Worm (Caenorhabditis elegans) whole organism, young adult: ENCODE results near the gene dyf-3.

Experiments used
- C17E4.6 ChIP-seq: fragments of 200-800 bp; sonication (Bioruptor generic); IDR thresholded peaks from 2 replicates; pipeline ENCODE4 v1.3.6; 2022; ENCODE audit warnings: missing genetic modification reagents, missing genetic modification characterization, missing compliant biosample characterization
- F33H1.4 ChIP-seq: fragments of 200-800 bp; sonication (Bioruptor generic); IDR thresholded peaks from 2 replicates; pipeline ENCODE4 v1.3.6; 2022; ENCODE audit warnings: missing genetic modification reagents, missing genetic modification characterization, missing compliant biosample characterization
- F37B4.10 ChIP-seq: fragments of 200-800 bp; sonication (Bioruptor generic); IDR thresholded peaks from 2 replicates; pipeline ENCODE4 v1.3.6; 2022; ENCODE audit warnings: missing genetic modification characterization, missing compliant biosample characterization
- F52B5.7 ChIP-seq: sonication (generic microtip); optimal IDR thresholded peaks from 2 replicates; lab custom pipeline; 2016; ENCODE audit warnings: mild to moderate bottlenecking, missing genetic modification characterization, missing compliant biosample characterization
- T07F8.4 ChIP-seq: sonication (generic microtip); optimal IDR thresholded peaks from 2 replicates; lab custom pipeline; 2016; ENCODE audit warnings: mild to moderate bottlenecking, missing genetic modification characterization, moderate library complexity, missing compliant biosample characterization
- Y67H2A.10 ChIP-seq: fragments of 200-800 bp; sonication (Bioruptor generic); conservative IDR thresholded peaks from 2 replicates; pipeline ENCODE4 v1.3.6; 2022; ENCODE audit warnings: missing genetic modification reagents, missing genetic modification characterization, missing compliant biosample characterization
- ZK185.1 ChIP-seq: sonication (generic microtip); optimal IDR thresholded peaks from 2 replicates; lab custom pipeline; 2016; ENCODE audit warnings: mild to moderate bottlenecking, missing genetic modification characterization, missing compliant biosample characterization; ENCODE audit not compliant: poor library complexity, severe bottlenecking
- ama-1 ChIP-seq, 3 experiments: fragments of 150-350 bp in 1 of 3; sonication (generic microtip) in 2 of 3; optimal IDR thresholded peaks; 2 replicates each; lab custom pipeline; 2014 to 2018; ENCODE audit warnings: missing biosample characterization in 2 of 3, missing genetic modification characterization in 2 of 3, missing genetic modification reagents in 2 of 3
- attf-3 ChIP-seq: fragments of 200-800 bp; sonication (Bioruptor generic); conservative IDR thresholded peaks from 2 replicates; pipeline ENCODE4 v1.3.6; 2022; ENCODE audit warnings: missing genetic modification reagents, missing genetic modification characterization, missing compliant biosample characterization
- attf-5 ChIP-seq: fragments of 200-800 bp; sonication (Bioruptor generic); optimal IDR thresholded peaks from 2 replicates; lab custom pipeline; 2018; ENCODE audit warnings: mild to moderate bottlenecking, missing genetic modification characterization, missing compliant biosample characterization
- ccch-3 ChIP-seq: fragments of 200-800 bp; sonication (Bioruptor generic); optimal IDR thresholded peaks from 2 replicates; lab custom pipeline; 2018; ENCODE audit warnings: mild to moderate bottlenecking, missing genetic modification characterization, missing compliant biosample characterization
- cebp-1 ChIP-seq, 2 experiments: fragments of 200-800 bp in 1 of 2; sonication (Bioruptor generic) in 1 of 2; sonication (generic microtip) in 1 of 2; IDR thresholded peaks in 1 of 2; optimal IDR thresholded peaks in 1 of 2; 2 replicates each; pipeline versions ENCODE4 v1.3.6 to Lab custom; 2017 to 2022; ENCODE audit warnings: missing compliant biosample characterization in 2 of 2, missing genetic modification characterization in 2 of 2, mild to moderate bottlenecking in 1 of 2, missing genetic modification reagents in 1 of 2, moderate library complexity in 1 of 2
- ceh-27 ChIP-seq: fragments of 200-800 bp; sonication (Bioruptor generic); optimal IDR thresholded peaks from 2 replicates; lab custom pipeline; 2018; ENCODE audit warnings: mild to moderate bottlenecking, missing genetic modification characterization, moderate library complexity, missing compliant biosample characterization
- ceh-40 ChIP-seq: fragments of 200-800 bp; sonication (Bioruptor generic); IDR thresholded peaks from 2 replicates; pipeline ENCODE4 v1.3.6; 2022; ENCODE audit warnings: missing genetic modification characterization, missing compliant biosample characterization
- ceh-79 ChIP-seq: sonication (generic microtip); optimal IDR thresholded peaks from 2 replicates; lab custom pipeline; 2017; ENCODE audit warnings: mild to moderate bottlenecking, missing genetic modification characterization, missing compliant biosample characterization
- die-1 ChIP-seq: sonication (generic microtip); optimal IDR thresholded peaks from 2 replicates; lab custom pipeline; 2016; ENCODE audit warnings: missing genotype, mild to moderate bottlenecking, missing genetic modification characterization, missing compliant biosample characterization
- dox-1 ChIP-seq: fragments of 200-800 bp; sonication (Bioruptor generic); IDR thresholded peaks from 2 replicates; pipeline ENCODE4 v1.3.6; 2022; ENCODE audit warnings: missing genetic modification reagents, missing genetic modification characterization, missing compliant biosample characterization
- efl-1 ChIP-seq: fragments of 150-350 bp; optimal IDR thresholded peaks from 2 replicates; lab custom pipeline; 2014; ENCODE audit warnings: missing biosample characterization, missing genetic modification reagents, missing genetic modification characterization
- hlh-26 ChIP-seq: fragments of 200-800 bp; sonication (Bioruptor generic); conservative IDR thresholded peaks from 2 replicates; pipeline ENCODE4 v1.3.6; 2022; ENCODE audit warnings: missing genetic modification reagents, missing genetic modification characterization, missing compliant biosample characterization
- hmg-1.2 ChIP-seq: fragments of 200-800 bp; sonication (Bioruptor generic); IDR thresholded peaks from 2 replicates; pipeline ENCODE4 v1.3.6; 2022; ENCODE audit warnings: missing genetic modification reagents, missing genetic modification characterization, missing compliant biosample characterization
- lag-1 ChIP-seq: fragments of 200-800 bp; sonication (Bioruptor generic); IDR thresholded peaks from 2 replicates; pipeline ENCODE4 v1.3.6; 2022; ENCODE audit warnings: missing genetic modification reagents, missing genetic modification characterization, missing compliant biosample characterization
- let-526 ChIP-seq: fragments of 200-800 bp; sonication (Bioruptor generic); IDR thresholded peaks from 2 replicates; pipeline ENCODE4 v1.3.6; 2022; ENCODE audit warnings: missing genetic modification reagents, missing genetic modification characterization, missing compliant biosample characterization
- lin-35 ChIP-seq, 3 experiments: fragments of 150-350 bp in 2 of 3; sonication (generic microtip) in 1 of 3; optimal IDR thresholded peaks; 2 replicates each; lab custom pipeline; 2014 to 2018; ENCODE audit warnings: missing biosample characterization in 3 of 3, missing genetic modification characterization in 3 of 3, missing genetic modification reagents in 3 of 3
- lin-40 ChIP-seq: sonication (generic microtip); optimal IDR thresholded peaks from 2 replicates; lab custom pipeline; 2016; ENCODE audit warnings: missing genetic modification characterization, mild to moderate bottlenecking, missing compliant biosample characterization, missing genotype, missing genetic modification reagents
- lin-54 ChIP-seq: fragments of 200-800 bp; sonication (Bioruptor generic); optimal IDR thresholded peaks from 2 replicates; lab custom pipeline; 2018; ENCODE audit warnings: mild to moderate bottlenecking, missing genetic modification characterization, missing compliant biosample characterization
- madf-3 ChIP-seq: fragments of 200-800 bp; sonication (Bioruptor generic); IDR thresholded peaks from 2 replicates; pipeline ENCODE4 v1.3.6; 2022; ENCODE audit warnings: missing genetic modification reagents, missing genetic modification characterization, missing compliant biosample characterization
- mcd-1 ChIP-seq: fragments of 200-800 bp; sonication (Bioruptor generic); IDR thresholded peaks from 2 replicates; pipeline ENCODE4 v1.3.6; 2022; ENCODE audit warnings: missing genetic modification reagents, missing genetic modification characterization, missing compliant biosample characterization
- mel-28 ChIP-seq: sonication (generic microtip); optimal IDR thresholded peaks from 2 replicates; lab custom pipeline; 2016; ENCODE audit warnings: borderline replicate concordance, mild to moderate bottlenecking, missing genetic modification characterization, missing compliant biosample characterization
- nhr-27 ChIP-seq: fragments of 200-800 bp; sonication (Bioruptor generic); optimal IDR thresholded peaks from 2 replicates; lab custom pipeline; 2018; ENCODE audit warnings: mild to moderate bottlenecking, missing genetic modification characterization, moderate library complexity, missing compliant biosample characterization
- nhr-80 ChIP-seq: sonication (generic microtip); optimal IDR thresholded peaks from 2 replicates; lab custom pipeline; 2016; ENCODE audit warnings: missing genetic modification characterization, missing compliant biosample characterization
- repo-1 ChIP-seq: sonication (generic microtip); optimal IDR thresholded peaks from 2 replicates; lab custom pipeline; 2017; ENCODE audit warnings: mild to moderate bottlenecking, missing genetic modification characterization, missing compliant biosample characterization
- zim-3 ChIP-seq: sonication (generic microtip); optimal IDR thresholded peaks from 2 replicates; lab custom pipeline; 2017; ENCODE audit warnings: mild to moderate bottlenecking, missing genetic modification characterization, moderate library complexity, missing compliant biosample characterization
- ztf-18 ChIP-seq: sonication (generic microtip); optimal IDR thresholded peaks from 2 replicates; lab custom pipeline; 2016; ENCODE audit warnings: missing genotype, mild to moderate bottlenecking, missing genetic modification characterization, missing compliant biosample characterization
- ztf-25 ChIP-seq: fragments of 200-800 bp; sonication (Bioruptor generic); IDR thresholded peaks from 2 replicates; pipeline ENCODE4 v1.3.6; 2022; ENCODE audit warnings: missing genetic modification reagents, missing genetic modification characterization, missing compliant biosample characterization
- ztf-26 ChIP-seq: sonication (generic microtip); optimal IDR thresholded peaks from 2 replicates; lab custom pipeline; 2017; ENCODE audit warnings: missing genetic modification characterization, missing compliant biosample characterization
- ztf-3 ChIP-seq: fragments of 200-800 bp; sonication (Bioruptor generic); optimal IDR thresholded peaks from 2 replicates; lab custom pipeline; 2018; ENCODE audit warnings: mild to moderate bottlenecking, missing genetic modification characterization, missing compliant biosample characterization
- ztf-6 ChIP-seq: fragments of 200-800 bp; sonication (Bioruptor generic); IDR thresholded peaks from 2 replicates; pipeline ENCODE4 v1.3.6; 2022; ENCODE audit warnings: missing genetic modification reagents, missing genetic modification characterization, missing compliant biosample characterization

The dyf-3 gene

DNA sequence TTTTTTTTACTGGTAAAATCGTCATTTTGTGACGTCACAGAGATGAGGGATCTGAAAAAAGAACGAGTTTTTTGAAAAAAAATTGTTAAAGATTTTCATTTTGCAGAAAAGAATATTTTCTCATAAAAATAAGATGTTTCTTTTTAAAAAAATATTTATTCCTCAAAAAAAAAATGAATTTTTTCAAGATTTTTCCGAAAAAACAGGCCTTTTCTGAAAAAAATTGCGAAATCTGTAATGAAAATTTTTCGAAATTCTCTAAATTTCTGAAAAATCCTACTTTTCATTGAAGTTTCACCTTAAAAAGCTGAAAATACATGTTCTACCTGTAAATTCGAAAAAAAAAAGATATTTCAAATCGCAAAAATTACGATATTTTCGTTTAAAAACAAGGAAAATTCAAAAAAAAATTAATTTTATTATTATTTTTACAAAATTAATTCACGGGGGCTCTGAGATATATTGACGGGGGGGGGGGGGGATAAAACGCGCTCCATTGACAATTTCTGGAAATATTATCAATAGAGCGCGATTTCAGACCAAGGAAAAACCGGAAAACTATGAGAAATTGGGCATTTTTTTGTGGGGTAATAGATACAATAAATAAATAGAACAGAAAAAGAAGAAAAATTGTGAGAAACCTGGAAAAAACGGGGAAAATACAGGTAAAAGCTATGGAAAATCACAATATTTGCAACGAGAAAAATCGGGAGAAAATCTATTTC lies 20.8 kb downstream of the dyf-3 start, which contains the start of gene otub-4:
TSS of gene otub-4 (minus strand) at position 51 of the 725 bp plus-strand sequence.
- TF ChIP-seq cebp-1 (GFP tag; IDR thresholded peaks at IDR 0.05; lab: Robert Waterston, UW) (no peak), cebp-1 (tag; optimal IDR thresholded peaks at IDR 0.05; lab: Kevin White, UChicago) (peak; percentile 24), mcd-1 (GFP tag; lab: Robert Waterston, UW) (peak; percentile 58; the same call in 1 of the 2 replicates), ceh-79 (tag; lab: Kevin White, UChicago) (no peak)

DNA sequence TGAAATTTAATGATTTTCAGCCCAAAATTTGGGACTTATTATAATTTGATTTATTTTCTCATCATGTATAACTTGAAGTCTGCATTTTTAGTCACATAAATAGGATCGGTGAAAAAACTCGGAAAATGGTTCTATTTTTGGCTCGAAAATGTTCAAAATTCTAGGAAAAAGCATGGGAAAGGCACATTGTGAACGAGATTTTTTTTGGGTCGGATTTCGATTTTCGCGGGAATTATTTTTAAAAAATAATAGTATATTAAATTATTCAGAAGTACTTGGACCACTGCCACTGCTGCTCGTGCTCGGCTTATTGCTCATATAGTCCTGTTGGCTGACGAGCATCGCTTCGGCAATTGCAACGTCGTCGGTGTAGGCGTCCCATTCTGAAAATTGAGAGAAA lies 25.7 kb downstream of the dyf-3 start:
- peak in 1 of 3 experiments; percentile 1 for TF ChIP-seq lin-35 (GFP tag; optimal IDR thresholded peaks at IDR 0.05; lab: Kevin White, UChicago)
- peak; percentile 74 for TF ChIP-seq repo-1
- peak; percentile 35 for TF ChIP-seq ztf-26
- no peak for TF ChIP-seq ceh-40 (GFP tag; lab: Robert Waterston, UW)
- peak; percentile 32 for TF ChIP-seq F52B5.7
- no peak for TF ChIP-seq zim-3 (tag; lab: Kevin White, UChicago)
- TF ChIP-seq ccch-3 (GFP tag; lab: Kevin White, UChicago) = no peak

DNA sequence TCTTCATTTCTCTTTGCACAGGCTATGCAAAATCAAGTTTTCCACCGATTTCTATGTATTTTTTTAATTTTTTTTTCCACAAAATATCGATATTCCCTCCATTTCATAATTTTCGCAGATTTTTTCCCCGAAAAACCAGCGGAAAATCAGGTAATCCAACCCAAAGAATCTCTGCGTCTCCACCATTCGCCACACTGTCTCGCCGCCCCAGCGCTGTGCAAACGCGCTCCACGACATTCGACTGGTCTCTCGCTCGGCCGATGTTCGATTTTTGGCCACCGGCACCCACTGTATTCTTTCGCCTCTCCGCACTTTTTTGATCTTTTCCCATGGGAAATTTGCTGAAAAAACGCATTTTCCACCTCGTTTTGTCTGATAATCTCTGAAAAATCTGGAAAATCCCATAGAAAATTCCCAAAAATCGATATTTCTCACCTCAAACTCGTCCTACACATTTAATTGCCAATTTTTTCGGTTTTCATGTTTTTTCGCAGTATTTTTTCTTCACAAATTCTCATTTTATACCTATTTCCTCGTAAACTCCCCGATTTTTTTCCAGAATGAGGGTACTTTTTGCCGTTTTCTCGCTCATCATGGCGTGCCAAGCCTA lies 30.3 kb downstream of the dyf-3 start, which contains the start of gene vha-19:
TSS of gene vha-19 (plus strand) at position 560 of the 610 bp plus-strand sequence.
- TF ChIP-seq nhr-27 (tag; lab: Kevin White, UChicago) (no peak), lin-54 (GFP tag; lab: Kevin White, UChicago) (peak; percentile 17), lin-40 (tag; lab: Kevin White, UChicago) (no peak), efl-1 (GFP tag; lab: Kevin White, UChicago) (peak; percentile 4), ceh-27 (GFP tag; lab: Kevin White, UChicago) (peak; percentile 13), nhr-80 (tag; lab: Kevin White, UChicago) (peak; percentile 78), cebp-1 (GFP tag; IDR thresholded peaks at IDR 0.05; lab: Robert Waterston, UW) (no peak), cebp-1 (tag; optimal IDR thresholded peaks at IDR 0.05; lab: Kevin White, UChicago) (peak; percentile 73), ztf-18 (tag; lab: Kevin White, UChicago) (peak; percentile 20), dox-1 (GFP tag; lab: Robert Waterston, UW) (no peak), attf-5 (GFP tag; lab: Kevin White, UChicago) (peak; percentile 54)

DNA sequence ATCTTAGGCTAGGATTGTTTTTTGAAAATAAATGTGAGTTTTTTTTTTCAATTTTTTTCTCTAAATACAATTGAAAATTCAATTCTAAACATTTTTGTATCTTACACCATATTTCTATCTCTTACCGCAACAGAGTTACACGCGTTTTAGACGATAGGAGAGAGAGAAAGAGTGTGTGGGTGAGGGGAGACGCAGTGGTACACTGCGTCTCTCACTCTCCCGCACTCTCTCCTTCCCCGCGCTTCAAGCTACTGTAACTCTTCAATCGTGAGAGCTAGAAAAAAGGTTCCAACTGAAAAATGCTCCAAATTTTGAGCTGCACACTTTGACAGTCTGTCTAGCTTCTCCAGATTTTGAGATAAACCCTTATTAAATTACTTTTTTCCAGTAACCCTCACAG lies 35.2 kb downstream of the dyf-3 start:
- TF ChIP-seq hmg-1.2 (GFP tag; lab: Robert Waterston, UW) (peak; percentile 90), madf-3 (GFP tag; lab: Robert Waterston, UW) (no peak)

DNA sequence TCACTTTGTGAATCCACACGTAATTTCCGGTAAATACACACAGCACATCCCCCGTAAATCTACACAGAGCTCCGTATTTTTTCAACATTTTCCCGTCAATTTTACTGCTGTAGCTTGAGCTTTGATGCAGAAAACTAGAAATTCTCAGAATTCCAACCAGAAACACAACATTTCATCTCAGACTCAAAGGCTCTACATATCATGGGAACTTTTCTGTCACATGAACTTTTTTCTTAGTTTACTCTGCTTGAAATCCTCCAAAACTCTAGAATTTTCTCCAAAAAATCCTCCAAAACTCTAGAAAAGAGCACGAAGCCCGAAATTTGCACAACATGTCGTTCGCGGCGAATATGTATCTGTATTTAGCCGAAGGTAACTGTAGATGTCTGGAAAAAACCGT lies 35.8 kb downstream of the dyf-3 start, which contains the start of gene Y55H10A.2:
TSS of gene Y55H10A.2 (plus strand) at position 301 of the 400 bp plus-strand sequence.
- TF ChIP-seq ztf-26 = no peak
- TF ChIP-seq C17E4.6 (GFP tag; lab: Robert Waterston, UW) = no peak
- TF ChIP-seq die-1 (tag; lab: Kevin White, UChicago) = no peak
- TF ChIP-seq ama-1 (optimal IDR thresholded peaks at IDR 0.05; lab: Kevin White, UChicago) = no peak
- TF ChIP-seq ama-1 (GFP tag; optimal IDR thresholded peaks at IDR 0.05; lab: Kevin White, UChicago) = no peak
- TF ChIP-seq ztf-3 = no peak
- no peak for TF ChIP-seq ztf-25
- TF ChIP-seq lin-40 (tag; lab: Kevin White, UChicago) = no peak

DNA sequence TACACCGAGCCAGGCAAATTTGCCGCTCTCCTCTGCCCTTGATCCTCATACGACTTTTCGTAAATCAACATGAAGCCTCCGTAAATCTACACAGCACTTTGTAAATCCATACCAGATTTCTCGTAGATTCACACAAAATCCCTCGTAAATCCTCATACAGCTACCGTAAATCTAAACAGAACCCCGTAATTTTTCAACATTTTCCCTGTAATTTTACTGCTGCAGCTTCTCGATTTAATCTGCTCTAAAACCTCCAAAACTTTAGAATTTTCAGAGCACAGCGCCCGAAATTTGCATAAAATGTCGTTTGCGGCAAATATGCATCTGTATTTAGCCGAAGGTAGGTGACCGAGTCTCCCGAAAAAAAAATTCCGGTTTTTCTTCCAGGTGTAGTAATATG lies 44.3 kb downstream of the dyf-3 start, which contains the start of gene F42A6.1:
TSS of gene F42A6.1 (plus strand) at position 301 of the 400 bp plus-strand sequence.
- no peak for TF ChIP-seq F33H1.4 (GFP tag; lab: Robert Waterston, UW)
- no peak for TF ChIP-seq ztf-6 (GFP tag; lab: Robert Waterston, UW)
- no peak for TF ChIP-seq let-526 (GFP tag; lab: Robert Waterston, UW)
- no peak for TF ChIP-seq mel-28 (tag; lab: Kevin White, UChicago)
- TF ChIP-seq lag-1 (GFP tag; lab: Robert Waterston, UW) = no peak
- no peak for TF ChIP-seq nhr-27 (tag; lab: Kevin White, UChicago)
- TF ChIP-seq attf-3 (GFP tag; lab: Robert Waterston, UW) = no peak
- no peak for TF ChIP-seq F37B4.10 (GFP tag; lab: Robert Waterston, UW)
- TF ChIP-seq ZK185.1 (tag; lab: Kevin White, UChicago) = no peak
- no peak for TF ChIP-seq Y67H2A.10 (GFP tag; lab: Robert Waterston, UW)
- no peak for TF ChIP-seq T07F8.4 (tag; lab: Kevin White, UChicago)
- TF ChIP-seq hlh-26 = no peak
